Worm (Caenorhabditis elegans) whole organism, midembryonic: ENCODE measurements around the gene gar-3.

Source experiments
- T22C8.4 ChIP-seq: fragments of 200-800 bp; sonication (Bioruptor generic); IDR thresholded peaks from 2 replicates; pipeline ENCODE4 v1.3.6; 2022; ENCODE audit warnings: missing genetic modification characterization, missing compliant biosample characterization
- cog-1 ChIP-seq: sonication (generic microtip); optimal IDR thresholded peaks from 2 replicates; lab custom pipeline; 2016; ENCODE audit warnings: missing genetic modification characterization, missing compliant biosample characterization
- flt-1 ChIP-seq: fragments of 200-800 bp; sonication (Bioruptor generic); IDR thresholded peaks from 2 replicates; pipeline ENCODE4 v1.3.6; 2022; ENCODE audit warnings: missing genetic modification characterization, missing compliant biosample characterization
- med-1 ChIP-seq: sonication (generic microtip); optimal IDR thresholded peaks from 2 replicates; lab custom pipeline; 2017; ENCODE audit warnings: missing genetic modification characterization, mild to moderate bottlenecking, missing compliant biosample characterization, antibody characterized with exemption, missing genetic modification reagents; ENCODE audit not compliant: insufficient read depth
- ref-1 ChIP-seq: fragments of 200-800 bp; sonication (Bioruptor generic); conservative IDR thresholded peaks from 2 replicates; pipeline ENCODE4 v1.3.6; 2022; ENCODE audit warnings: missing genetic modification reagents, missing genetic modification characterization, missing compliant biosample characterization
- ztf-23 ChIP-seq: fragments of 200-800 bp; sonication (Bioruptor generic); IDR thresholded peaks from 2 replicates; pipeline ENCODE4 v1.3.6; 2022; ENCODE audit warnings: missing genetic modification reagents, missing genetic modification characterization, missing compliant biosample characterization
- ztf-29 ChIP-seq: fragments of 200-800 bp; sonication (Bioruptor generic); IDR thresholded peaks from 2 replicates; pipeline ENCODE4 v1.3.6; 2022; ENCODE audit warnings: missing genetic modification reagents, missing genetic modification characterization, missing compliant biosample characterization

ce11 chrV:14532374-14532773 lies 47.1 kb downstream of the gar-3 start:
- TF ChIP-seq flt-1, result no peak
- no peak for TF ChIP-seq ztf-23 (GFP tag; lab: Robert Waterston, UW)
- no peak for TF ChIP-seq med-1 (GFP tag; lab: Kevin White, UChicago)
- TF ChIP-seq cog-1 (tag; lab: Kevin White, UChicago), result no peak
- no peak for TF ChIP-seq T22C8.4 (GFP tag; lab: Robert Waterston, UW)
- no peak for TF ChIP-seq ztf-29
- TF ChIP-seq ref-1, result no peak
